Fruit fly (Drosophila melanogaster) whole organism, embryonic: ENCODE results near the gene CG43630.

Experiments used
- CG43689 ChIP-seq: fragments of 200-800 bp; sonication (Bioruptor generic); IDR thresholded peaks from 2 replicates; pipeline ENCODE4 v1.3.6; 2022; ENCODE audit warnings: missing biosample characterization, missing genetic modification characterization
- ssp ChIP-seq: fragments of 200-800 bp; sonication (Bioruptor generic); IDR thresholded peaks from 2 replicates; pipeline ENCODE4 v1.3.6; 2022; ENCODE audit warnings: missing biosample characterization, missing genetic modification characterization

- TF ChIP-seq CG43689 (GFP tag; lab: Robert Waterston, UW) (no peak), ssp (GFP tag; lab: Robert Waterston, UW) (no peak)
Observed at dm6 chr3R:12700454-12700853, 24.4 kb upstream of the CG43630 start.
